Worm (Caenorhabditis elegans) whole organism, early embryonic: Measurements from ENCODE around the gene F28H6.8.

ENCODE experiments used
- B0310.2 ChIP-seq: sonication (generic microtip); optimal IDR thresholded peaks from 2 replicates; lab custom pipeline; 2016; ENCODE audit warnings: mild to moderate bottlenecking, missing genetic modification characterization, missing compliant biosample characterization
- F13C5.2 ChIP-seq: sonication (generic microtip); optimal IDR thresholded peaks from 2 replicates; lab custom pipeline; 2017; ENCODE audit warnings: mild to moderate bottlenecking, missing genetic modification characterization, inconsistent platforms, missing compliant biosample characterization
- aly-1 ChIP-seq: sonication (generic microtip); optimal IDR thresholded peaks from 2 replicates; lab custom pipeline; 2016; ENCODE audit warnings: missing genetic modification characterization, missing compliant biosample characterization
- ama-1 ChIP-seq: fragments of 150-350 bp; optimal IDR thresholded peaks from 2 replicates; lab custom pipeline; 2014
- ceh-13 ChIP-seq: fragments of 200-800 bp; sonication (Bioruptor generic); optimal IDR thresholded peaks from 2 replicates; lab custom pipeline; 2018; ENCODE audit warnings: mild to moderate bottlenecking, missing genetic modification characterization, missing compliant biosample characterization
- ceh-36 ChIP-seq: sonication (generic microtip); optimal IDR thresholded peaks from 2 replicates; lab custom pipeline; 2016; ENCODE audit warnings: missing genetic modification characterization, inconsistent platforms, missing compliant biosample characterization
- ets-7 ChIP-seq: sonication (generic microtip); optimal IDR thresholded peaks from 2 replicates; lab custom pipeline; 2016; ENCODE audit warnings: missing genotype, missing genetic modification characterization, missing compliant biosample characterization
- flt-1 ChIP-seq: fragments of 200-800 bp; sonication (Bioruptor generic); IDR thresholded peaks from 2 replicates; pipeline ENCODE4 v1.3.6; 2022; ENCODE audit warnings: missing genetic modification characterization, missing compliant biosample characterization
- hmbx-1 ChIP-seq: sonication (generic microtip); optimal IDR thresholded peaks from 2 replicates; lab custom pipeline; 2016; ENCODE audit warnings: mild to moderate bottlenecking, missing genetic modification characterization, missing compliant biosample characterization
- hmg-4 ChIP-seq: fragments of 200-800 bp; sonication (Bioruptor generic); optimal IDR thresholded peaks from 2 replicates; lab custom pipeline; 2018; ENCODE audit warnings: mild to moderate bottlenecking, missing genetic modification characterization, missing compliant biosample characterization
- hnd-1 ChIP-seq: sonication (generic microtip); optimal IDR thresholded peaks from 2 replicates; lab custom pipeline; 2016; ENCODE audit warnings: missing genetic modification characterization, missing compliant biosample characterization
- pes-1 ChIP-seq: fragments of 200-800 bp; sonication (Bioruptor generic); IDR thresholded peaks from 2 replicates; pipeline ENCODE4 v1.3.6; 2022; ENCODE audit warnings: missing genetic modification reagents, missing genetic modification characterization, missing compliant biosample characterization
- scrt-1 ChIP-seq: fragments of 200-800 bp; sonication (Bioruptor generic); IDR thresholded peaks from 2 replicates; pipeline ENCODE4 v1.3.6; 2022; ENCODE audit warnings: missing genetic modification characterization, missing compliant biosample characterization
- sea-1 ChIP-seq: fragments of 200-800 bp; sonication (Bioruptor generic); conservative IDR thresholded peaks from 2 replicates; pipeline ENCODE4 v1.3.6; 2022; ENCODE audit warnings: missing genetic modification characterization, missing compliant biosample characterization
- tbx-11 ChIP-seq: fragments of 200-800 bp; sonication (Bioruptor generic); IDR thresholded peaks from 2 replicates; pipeline ENCODE4 v1.3.6; 2022; ENCODE audit warnings: missing genetic modification characterization, missing compliant biosample characterization
- tbx-37 ChIP-seq: fragments of 200-800 bp; sonication (Bioruptor generic); conservative IDR thresholded peaks from 2 replicates; pipeline ENCODE4 v1.3.6; 2022; ENCODE audit warnings: missing genetic modification reagents, missing genetic modification characterization, missing compliant biosample characterization
- tra-4 ChIP-seq: sonication (generic microtip); optimal IDR thresholded peaks from 2 replicates; lab custom pipeline; 2017; ENCODE audit warnings: missing genetic modification characterization, missing compliant biosample characterization

F28H6.8 gene

ce11 chrX:14101986-14102385 is 32.2 kb downstream of the F28H6.8 start, which contains the start of gene F16B12.6:
Gene F16B12.6, plus strand, starts transcription at chrX:14102316.
- no peak for TF ChIP-seq ceh-36 (tag; lab: Kevin White, UChicago)
- no peak for TF ChIP-seq B0310.2 (tag; lab: Kevin White, UChicago)
- peak; percentile 57 for TF ChIP-seq F13C5.2 (tag; lab: Kevin White, UChicago)
- TF ChIP-seq hmg-4 (GFP tag; lab: Kevin White, UChicago): peak; percentile 45

ce11 chrX:14098618-14099118 is 35.5 kb downstream of the F28H6.8 start, which contains the start of gene F16B12.4:
Gene F16B12.4, minus strand, starts transcription at chrX:14098668.
- TF ChIP-seq tbx-11 (GFP tag; lab: Robert Waterston, UW) (no peak), hmg-4 (GFP tag; lab: Kevin White, UChicago) (peak; percentile 4), hnd-1 (tag; lab: Kevin White, UChicago) (no peak), scrt-1 (GFP tag; lab: Robert Waterston, UW) (no peak), hmbx-1 (tag; lab: Kevin White, UChicago) (no peak), pes-1 (no peak), B0310.2 (tag; lab: Kevin White, UChicago) (no peak), F13C5.2 (tag; lab: Kevin White, UChicago) (no peak)

ce11 chrX:14090990-14091389 is 43.2 kb downstream of the F28H6.8 start:
- no peak for TF ChIP-seq hmg-4 (GFP tag; lab: Kevin White, UChicago)
- TF ChIP-seq hnd-1 (tag; lab: Kevin White, UChicago): no peak
- no peak for TF ChIP-seq tra-4 (tag; lab: Kevin White, UChicago)
- TF ChIP-seq ama-1 (lab: Kevin White, UChicago): no peak
- TF ChIP-seq ceh-13 (GFP tag; lab: Kevin White, UChicago): no peak
- no peak for TF ChIP-seq ceh-36 (tag; lab: Kevin White, UChicago)
- no peak for TF ChIP-seq pes-1
- TF ChIP-seq flt-1 (GFP tag; lab: Robert Waterston, UW): no peak
- no peak for TF ChIP-seq tbx-37
- TF ChIP-seq scrt-1 (GFP tag; lab: Robert Waterston, UW): no peak
- TF ChIP-seq tbx-11 (GFP tag; lab: Robert Waterston, UW): no peak
- TF ChIP-seq aly-1 (tag; lab: Kevin White, UChicago): no peak
- TF ChIP-seq F13C5.2 (tag; lab: Kevin White, UChicago): no peak
- TF ChIP-seq sea-1: no peak
- no peak for TF ChIP-seq B0310.2 (tag; lab: Kevin White, UChicago)
- no peak for TF ChIP-seq hmbx-1 (tag; lab: Kevin White, UChicago)
- no peak for TF ChIP-seq ets-7

ce11 chrX:14090089-14090488 is 44.1 kb downstream of the F28H6.8 start, which contains the start of gene dsl-4:
Gene dsl-4, plus strand, starts transcription at chrX:14090389.
- TF ChIP-seq hmg-4 (GFP tag; lab: Kevin White, UChicago) (no peak), hmbx-1 (tag; lab: Kevin White, UChicago) (no peak), sea-1 (no peak), ama-1 (lab: Kevin White, UChicago) (no peak), tbx-37 (no peak), F13C5.2 (tag; lab: Kevin White, UChicago) (no peak), tra-4 (tag; lab: Kevin White, UChicago) (no peak), hnd-1 (tag; lab: Kevin White, UChicago) (no peak), ceh-36 (tag; lab: Kevin White, UChicago) (no peak), aly-1 (tag; lab: Kevin White, UChicago) (no peak), B0310.2 (tag; lab: Kevin White, UChicago) (no peak), ets-7 (no peak), flt-1 (GFP tag; lab: Robert Waterston, UW) (no peak)

- no peak for TF ChIP-seq ceh-13 (GFP tag; lab: Kevin White, UChicago)
- no peak for TF ChIP-seq tbx-11 (GFP tag; lab: Robert Waterston, UW)
- no peak for TF ChIP-seq F13C5.2 (tag; lab: Kevin White, UChicago)
- TF ChIP-seq tra-4 (tag; lab: Kevin White, UChicago): no peak
- no peak for TF ChIP-seq hnd-1 (tag; lab: Kevin White, UChicago)
Measured at ce11 chrX:14085208-14085607, 48.9 kb downstream of the F28H6.8 start, which contains the start of gene F16B12.1. Gene F16B12.1, plus strand, starts transcription at chrX:14085508.

- TF ChIP-seq hnd-1 (tag; lab: Kevin White, UChicago) (no peak), scrt-1 (GFP tag; lab: Robert Waterston, UW) (no peak), hmg-4 (GFP tag; lab: Kevin White, UChicago) (no peak)
Measured at ce11 chrX:14084230-14084629, 49.9 kb downstream of the F28H6.8 start, which contains the start of gene C33G3.6. Gene C33G3.6, minus strand, starts transcription at chrX:14084330.
